Fruit fly (Drosophila melanogaster): ENCODE data around the gene CG7231.
A peak's percentile ranks its signal among the peaks of the same experiment; 100 is the strongest.

Gene CG7231

dm6 chr2L:8009283-8010211 lies 25.8 kb downstream of the CG7231 start, which contains the start of gene CG12560:
Gene CG12560 (minus strand): TSS chr2L:8009477.
- TF ChIP-seq Gug (GFP tag; IDR thresholded peaks at IDR 0.05) (no peak), CG11294 (GFP tag; IDR thresholded peaks at IDR 0.05) (no peak), Met (GFP tag; optimal IDR thresholded peaks at IDR 0.05) (no peak), Sox14 (GFP tag; optimal IDR thresholded peaks at IDR 0.05) (peak; percentile 34), CG34406 (GFP tag; optimal IDR thresholded peaks at IDR 0.05) (no peak), svp (GFP tag) (peak; percentile 67), Ets96B (tag; optimal IDR thresholded peaks at IDR 0.05) (peak; percentile 1), vri (GFP tag; optimal IDR thresholded peaks at IDR 0.05) (peak; percentile 34), CG6792 (GFP tag; optimal IDR thresholded peaks at IDR 0.05) (peak; percentile 15), Ets21C (GFP tag; optimal IDR thresholded peaks at IDR 0.05) (no peak), eg (GFP tag; IDR thresholded peaks at IDR 0.05) (peak; percentile 79; the same call in 2 of the 3 replicates), OdsH (GFP tag; optimal IDR thresholded peaks at IDR 0.05) (no peak), net (GFP tag; optimal IDR thresholded peaks at IDR 0.05) (peak; percentile 55), CG32006 (GFP tag; optimal IDR thresholded peaks at IDR 0.05) (no peak), Hr39 (GFP tag; optimal IDR thresholded peaks at IDR 0.05) (no peak), CG8119 (GFP tag; IDR thresholded peaks at IDR 0.05) (peak; percentile 61; the same call in 2 of the 3 replicates), topi (GFP tag; optimal IDR thresholded peaks at IDR 0.05) (no peak), spab (GFP tag; optimal IDR thresholded peaks at IDR 0.05) (no peak), CG10669 (GFP tag; optimal IDR thresholded peaks at IDR 0.05) (no peak), cyc (GFP tag; optimal IDR thresholded peaks at IDR 0.05) (no peak), Eip93F (GFP tag; optimal IDR thresholded peaks at IDR 0.05) (no peak), Eip78C (GFP tag) (peak; percentile 60), CG15336 (GFP tag; IDR thresholded peaks at IDR 0.05) (peak; percentile 34; the same call in 1 of the 2 replicates), CG31627 (GFP tag; optimal IDR thresholded peaks at IDR 0.05) (no peak), CG6808 (GFP tag; optimal IDR thresholded peaks at IDR 0.05) (peak; percentile 18), CG11762 (GFP tag; optimal IDR thresholded peaks at IDR 0.05; ENCODE audit: insufficient read depth) (no peak), CG3919 (GFP tag; optimal IDR thresholded peaks at IDR 0.05) (no peak), CG16779 (tag; optimal IDR thresholded peaks at IDR 0.05) (peak; percentile 57), fd59A (GFP tag; optimal IDR thresholded peaks at IDR 0.05) (no peak), CG6854 (GFP tag; optimal IDR thresholded peaks at IDR 0.05) (peak; percentile 13), CG10631 (GFP tag; optimal IDR thresholded peaks at IDR 0.05) (no peak), Eip75B (GFP tag; optimal IDR thresholded peaks at IDR 0.05) (peak; percentile 21), fkh (GFP tag; optimal IDR thresholded peaks at IDR 0.05) (peak; percentile 26), fd85E (GFP tag; optimal IDR thresholded peaks at IDR 0.05) (no peak), ss (GFP tag; optimal IDR thresholded peaks at IDR 0.05) (peak; percentile 32 to 44), salr (GFP tag; optimal IDR thresholded peaks at IDR 0.05) (no peak), dac (GFP tag; optimal IDR thresholded peaks at IDR 0.05) (peak; percentile 10), dsx (GFP tag; optimal IDR thresholded peaks at IDR 0.05; ENCODE audit: poor library complexity, severe bottlenecking) (peak; percentile 12), lz (GFP tag; optimal IDR thresholded peaks at IDR 0.05) (no peak), Hr4 (GFP tag; optimal IDR thresholded peaks at IDR 0.05) (no peak), CG1621 (tag; optimal IDR thresholded peaks at IDR 0.05) (peak; percentile 48), Sox102F (GFP tag; optimal IDR thresholded peaks at IDR 0.05) (peak; percentile 9), Lpt (GFP tag; optimal IDR thresholded peaks at IDR 0.05) (peak; percentile 16), Smox (GFP tag; optimal IDR thresholded peaks at IDR 0.05) (no peak), CG6163 (GFP tag; IDR thresholded peaks at IDR 0.05) (peak; percentile 59; the same call in 2 of the 3 replicates), CG6276 (GFP tag; optimal IDR thresholded peaks at IDR 0.05) (peak; percentile 46)
